Fruit fly (Drosophila melanogaster) whole organism, adult: ENCODE results near the gene viaf.

Experiments used
- CG12768 ChIP-seq: fragments of 200-800 bp; sonication (Bioruptor generic); optimal IDR thresholded peaks from 2 replicates; lab custom pipeline; 2017; ENCODE audit warnings: missing biosample characterization, missing genetic modification characterization, mild to moderate bottlenecking, moderate library complexity, missing genetic modification reagents
- CG33017 ChIP-seq: fragments of 200-800 bp; sonication (Bioruptor generic); optimal IDR thresholded peaks from 2 replicates; lab custom pipeline; 2018; ENCODE audit warnings: missing biosample characterization, mild to moderate bottlenecking, missing genetic modification characterization, moderate library complexity
- CG7101 ChIP-seq: fragments of 200-800 bp; sonication (Bioruptor generic); optimal IDR thresholded peaks from 2 replicates; lab custom pipeline; 2018; ENCODE audit warnings: missing biosample characterization, mild to moderate bottlenecking, missing genetic modification characterization, moderate library complexity
- Crg-1 ChIP-seq: fragments of 200-800 bp; sonication (Bioruptor generic); optimal IDR thresholded peaks from 2 replicates; lab custom pipeline; 2016; ENCODE audit warnings: missing biosample characterization, missing genetic modification characterization
- Mnt ChIP-seq: fragments of 200-800 bp; sonication (Bioruptor generic); optimal IDR thresholded peaks from 2 replicates; lab custom pipeline; 2016; ENCODE audit warnings: missing biosample characterization, mild to moderate bottlenecking, missing genetic modification characterization
- bab1 ChIP-seq: fragments of 200-800 bp; sonication (Bioruptor generic); optimal IDR thresholded peaks from 3 replicates; lab custom pipeline; 2019; ENCODE audit warnings: missing biosample characterization, mild to moderate bottlenecking, missing genetic modification characterization, moderate library complexity
- cic ChIP-seq: fragments of 200-800 bp; sonication (Bioruptor generic); optimal IDR thresholded peaks from 2 replicates; lab custom pipeline; 2017; ENCODE audit warnings: missing biosample characterization, mild to moderate bottlenecking, missing genetic modification characterization, moderate library complexity
- cnc ChIP-seq, 2 experiments: fragments of >200 bp; optimal IDR thresholded peaks; 2 replicates each; lab custom pipeline; 2017
- toe ChIP-seq: fragments of 200-800 bp; sonication (Bioruptor generic); optimal IDR thresholded peaks from 2 replicates; lab custom pipeline; 2016; ENCODE audit warnings: missing biosample characterization, missing genetic modification characterization

- TF ChIP-seq bab1 (GFP tag; lab: Kevin White, UChicago) (no peak), CG7101 (tag; lab: Kevin White, UChicago) (no peak), cnc (optimal IDR thresholded peaks at IDR 0.05; lab: Kevin White, UChicago) (no peak), Crg-1 (no peak), cic (no peak), CG12768 (GFP tag; lab: Kevin White, UChicago) (no peak), toe (GFP tag; lab: Kevin White, UChicago) (no peak), CG33017 (no peak), Mnt (GFP tag; lab: Kevin White, UChicago) (no peak)
These were observed 39.2 kb downstream of the viaf start, which contains the start of gene CG7248 for dm6 chr3L:11953783-11954182.
